Worm (Caenorhabditis elegans) whole organism, L2 larva: ENCODE results near the gene rpn-11.

ENCODE experiments used
- C34F6.9 ChIP-seq: fragments of 150-350 bp; optimal IDR thresholded peaks from 2 replicates; lab custom pipeline; 2014; ENCODE audit warnings: missing biosample characterization, missing genetic modification characterization
- F13H6.1 ChIP-seq: sonication (generic microtip); optimal IDR thresholded peaks from 2 replicates; lab custom pipeline; 2016; ENCODE audit warnings: missing genetic modification characterization, missing compliant biosample characterization
- R02D3.7 ChIP-seq: fragments of 150-350 bp; optimal IDR thresholded peaks from 2 replicates; lab custom pipeline; 2014; ENCODE audit warnings: missing biosample characterization, missing genetic modification characterization
- aly-2 ChIP-seq: fragments of 150-350 bp; optimal IDR thresholded peaks from 2 replicates; lab custom pipeline; 2014; ENCODE audit warnings: missing biosample characterization, missing genetic modification characterization
- ama-1 ChIP-seq: fragments of 150-350 bp; optimal IDR thresholded peaks from 2 replicates; lab custom pipeline; 2018; ENCODE audit warnings: inconsistent platforms
- ceh-16 ChIP-seq: fragments of 150-350 bp; optimal IDR thresholded peaks from 2 replicates; lab custom pipeline; 2014; ENCODE audit warnings: missing biosample characterization, missing genetic modification characterization
- ceh-82 ChIP-seq: fragments of 150-350 bp; optimal IDR thresholded peaks from 2 replicates; lab custom pipeline; 2014; ENCODE audit warnings: missing biosample characterization, missing genetic modification characterization
- crh-2 ChIP-seq: sonication (generic microtip); optimal IDR thresholded peaks from 2 replicates; lab custom pipeline; 2017; ENCODE audit warnings: missing biosample characterization, missing genetic modification characterization
- dmd-4 ChIP-seq: sonication (generic microtip); optimal IDR thresholded peaks from 2 replicates; lab custom pipeline; 2017; ENCODE audit warnings: missing biosample characterization, missing genetic modification characterization
- elt-3 ChIP-seq: sonication (generic microtip); optimal IDR thresholded peaks from 2 replicates; lab custom pipeline; 2017; ENCODE audit warnings: missing biosample characterization, missing genetic modification characterization
- fos-1 ChIP-seq: fragments of 150-350 bp; optimal IDR thresholded peaks from 2 replicates; lab custom pipeline; 2014; ENCODE audit warnings: missing biosample characterization, missing genetic modification characterization
- gmeb-1 ChIP-seq: fragments of 150-350 bp; optimal IDR thresholded peaks from 2 replicates; lab custom pipeline; 2014; ENCODE audit warnings: missing biosample characterization, missing genetic modification characterization
- lin-11 ChIP-seq: fragments of 150-350 bp; sonication (generic microtip); optimal IDR thresholded peaks from 2 replicates; lab custom pipeline; 2014; ENCODE audit warnings: missing biosample characterization, missing genetic modification characterization, inconsistent platforms, mixed read lengths
- lin-13 ChIP-seq: fragments of 150-350 bp; optimal IDR thresholded peaks from 2 replicates; lab custom pipeline; 2014; ENCODE audit warnings: missing biosample characterization, missing genetic modification reagents, missing genetic modification characterization
- lsy-2 ChIP-seq, 2 experiments: fragments of 150-350 bp in 1 of 2; sonication (generic microtip) in 1 of 2; optimal IDR thresholded peaks; 2 replicates each; lab custom pipeline; 2014 to 2017; ENCODE audit warnings: missing biosample characterization in 2 of 2, missing genetic modification characterization in 2 of 2
- mab-5 ChIP-seq: fragments of 150-350 bp; optimal IDR thresholded peaks from 2 replicates; lab custom pipeline; 2014; ENCODE audit warnings: missing biosample characterization, missing genetic modification characterization
- mbf-1 ChIP-seq: sonication (generic microtip); optimal IDR thresholded peaks from 2 replicates; lab custom pipeline; 2017; ENCODE audit warnings: missing biosample characterization, missing genetic modification characterization
- mdl-1 ChIP-seq, 2 experiments: fragments of 150-350 bp in 1 of 2; sonication (generic microtip) in 1 of 2; optimal IDR thresholded peaks; 2 replicates each; lab custom pipeline; 2017; ENCODE audit warnings: missing biosample characterization in 2 of 2, missing genetic modification characterization in 2 of 2
- nhr-10 ChIP-seq: sonication (generic microtip); optimal IDR thresholded peaks from 2 replicates; lab custom pipeline; 2017; ENCODE audit warnings: missing biosample characterization, missing genetic modification characterization
- nhr-11 ChIP-seq: fragments of 150-350 bp; optimal IDR thresholded peaks from 2 replicates; lab custom pipeline; 2014; ENCODE audit warnings: missing biosample characterization, missing genetic modification characterization
- nhr-12 ChIP-seq: fragments of 150-350 bp; optimal IDR thresholded peaks from 2 replicates; lab custom pipeline; 2014; ENCODE audit warnings: missing biosample characterization, missing genetic modification characterization
- nhr-129 ChIP-seq: fragments of 150-350 bp; optimal IDR thresholded peaks from 2 replicates; lab custom pipeline; 2014; ENCODE audit warnings: missing biosample characterization, missing genetic modification characterization
- nhr-21 ChIP-seq: fragments of 150-350 bp; optimal IDR thresholded peaks from 2 replicates; lab custom pipeline; 2014; ENCODE audit warnings: missing biosample characterization, missing genetic modification characterization
- nhr-23 ChIP-seq: fragments of 150-350 bp; optimal IDR thresholded peaks from 2 replicates; lab custom pipeline; 2014; ENCODE audit warnings: missing biosample characterization, missing genetic modification reagents, missing genetic modification characterization
- nhr-237 ChIP-seq: fragments of 150-350 bp; optimal IDR thresholded peaks from 2 replicates; lab custom pipeline; 2014; ENCODE audit warnings: missing biosample characterization, missing genetic modification characterization
- nhr-25 ChIP-seq: fragments of 150-350 bp; sonication (generic microtip); optimal IDR thresholded peaks from 3 replicates; lab custom pipeline; 2014; ENCODE audit warnings: missing biosample characterization, missing genetic modification characterization
- nhr-6 ChIP-seq: fragments of 150-350 bp; optimal IDR thresholded peaks from 2 replicates; lab custom pipeline; 2014; ENCODE audit warnings: missing biosample characterization, missing genetic modification characterization
- nhr-77 ChIP-seq: fragments of 150-350 bp; optimal IDR thresholded peaks from 2 replicates; lab custom pipeline; 2014; ENCODE audit warnings: missing biosample characterization, missing genetic modification characterization
- sem-4 ChIP-seq: fragments of 150-350 bp; optimal IDR thresholded peaks from 2 replicates; lab custom pipeline; 2014; ENCODE audit warnings: missing biosample characterization, missing genetic modification reagents, missing genetic modification characterization
- skn-1 ChIP-seq: sonication (generic microtip); optimal IDR thresholded peaks from 2 replicates; lab custom pipeline; 2017; ENCODE audit warnings: missing biosample characterization, missing genetic modification characterization
- sma-3 ChIP-seq: sonication (generic microtip); optimal IDR thresholded peaks from 2 replicates; lab custom pipeline; 2016; ENCODE audit warnings: missing genetic modification reagents, missing genetic modification characterization, missing compliant biosample characterization
- sma-9 ChIP-seq, 2 experiments: fragments of 150-350 bp in 1 of 2; sonication (generic microtip) in 1 of 2; optimal IDR thresholded peaks; 2 replicates each; lab custom pipeline; 2014 to 2016; ENCODE audit warnings: missing genetic modification characterization in 2 of 2, mild to moderate bottlenecking in 1 of 2, missing biosample characterization in 1 of 2, missing compliant biosample characterization in 1 of 2, missing genetic modification reagents in 1 of 2, moderate library complexity in 1 of 2
- snpc-4 ChIP-seq: fragments of 150-350 bp; optimal IDR thresholded peaks from 2 replicates; lab custom pipeline; 2014; ENCODE audit warnings: missing biosample characterization, missing genetic modification characterization
- unc-39 ChIP-seq: fragments of 150-350 bp; optimal IDR thresholded peaks from 2 replicates; lab custom pipeline; 2014; ENCODE audit warnings: missing biosample characterization, missing genetic modification characterization
- unc-55 ChIP-seq: fragments of 150-350 bp; sonication (generic microtip); optimal IDR thresholded peaks from 3 replicates; lab custom pipeline; 2014; ENCODE audit warnings: missing biosample characterization, missing genetic modification reagents, missing genetic modification characterization
- unc-62 ChIP-seq: fragments of 150-350 bp; optimal IDR thresholded peaks from 2 replicates; lab custom pipeline; 2014; ENCODE audit warnings: missing biosample characterization, missing genetic modification reagents, missing genetic modification characterization
- ztf-1 ChIP-seq: fragments of 200-800 bp; sonication (Bioruptor generic); conservative IDR thresholded peaks from 2 replicates; pipeline ENCODE4 v1.3.6; 2022; ENCODE audit warnings: missing genetic modification characterization, missing compliant biosample characterization
- ztf-11 ChIP-seq: sonication (generic microtip); optimal IDR thresholded peaks from 2 replicates; lab custom pipeline; 2017; ENCODE audit warnings: missing biosample characterization, missing genetic modification characterization
- ztf-4 ChIP-seq: fragments of 150-350 bp; optimal IDR thresholded peaks from 2 replicates; lab custom pipeline; 2014; ENCODE audit warnings: missing biosample characterization, missing genetic modification characterization

Gene rpn-11

DNA sequence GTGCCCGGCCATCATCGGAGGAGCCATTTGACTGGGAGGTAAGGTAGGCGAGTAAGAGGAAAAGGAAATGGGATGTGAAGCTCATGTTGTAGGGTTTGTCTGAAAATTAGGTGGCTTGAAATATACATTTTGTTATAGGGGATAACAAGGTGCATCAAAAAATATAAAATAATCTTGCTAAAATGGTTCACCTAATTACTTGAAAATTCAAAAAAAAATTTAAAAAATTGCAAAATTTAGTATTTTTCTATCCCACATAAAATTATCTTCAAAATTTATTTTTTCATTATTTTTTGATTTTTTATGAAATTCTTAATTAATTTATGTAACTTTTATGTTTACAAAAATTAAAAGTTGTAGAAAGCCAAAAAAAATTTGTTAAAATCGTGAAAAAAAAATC, 25.7 kb downstream of the rpn-11 start, which contains the start of gene K07D4.6:
Gene K07D4.6 (minus strand): TSS at position 101 of the 400 bp plus-strand sequence.
- TF ChIP-seq unc-39 (tag; lab: Kevin White, UChicago) (no peak), dmd-4 (tag; lab: Kevin White, UChicago) (no peak), nhr-23 (tag; lab: Kevin White, UChicago) (no peak), nhr-10 (no peak), elt-3 (no peak), nhr-129 (no peak), C34F6.9 (tag; lab: Kevin White, UChicago) (no peak), ztf-4 (tag; lab: Kevin White, UChicago) (no peak), sem-4 (tag; lab: Kevin White, UChicago) (no peak), lin-13 (no peak), nhr-12 (tag; lab: Kevin White, UChicago) (no peak), nhr-6 (tag; lab: Kevin White, UChicago) (no peak), skn-1 (tag; lab: Kevin White, UChicago) (no peak), crh-2 (no peak), snpc-4 (no peak), ceh-82 (no peak), nhr-237 (tag; lab: Kevin White, UChicago) (no peak), unc-55 (no peak), mab-5 (tag; lab: Kevin White, UChicago) (no peak), mdl-1 (tag; optimal IDR thresholded peaks at IDR 0.05; lab: Kevin White, UChicago) (no peak)

DNA sequence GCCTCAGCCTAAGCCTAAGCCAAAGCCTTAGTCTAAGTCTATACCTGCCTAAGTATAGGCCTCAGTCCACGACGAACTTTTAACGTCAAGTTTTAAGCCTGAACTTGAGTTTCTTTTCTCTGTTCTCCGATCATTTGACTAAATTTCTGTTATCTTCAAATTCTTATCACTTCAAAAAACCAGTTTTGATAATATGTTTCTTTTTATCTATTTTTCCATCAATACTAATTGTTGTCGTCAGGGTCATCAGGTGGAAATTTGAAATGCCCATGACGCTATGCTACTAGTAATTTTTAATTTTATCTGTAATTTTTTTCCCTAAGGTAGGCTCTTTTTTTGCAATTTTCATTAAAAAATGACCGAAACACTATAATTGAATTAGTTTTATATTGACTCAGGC, 32.8 kb downstream of the rpn-11 start:
- no peak for TF ChIP-seq aly-2 (tag; lab: Kevin White, UChicago)
- TF ChIP-seq elt-3 = no peak
- no peak for TF ChIP-seq lsy-2 (tag; optimal IDR thresholded peaks at IDR 0.05; lab: Kevin White, UChicago)
- no peak for TF ChIP-seq unc-62 (GFP tag; lab: Kevin White, UChicago)
- no peak for TF ChIP-seq nhr-25 (tag; lab: Kevin White, UChicago)
- no peak for TF ChIP-seq dmd-4 (tag; lab: Kevin White, UChicago)
- no peak for TF ChIP-seq ceh-16 (tag; lab: Kevin White, UChicago)
- TF ChIP-seq sma-3 (GFP tag; lab: Kevin White, UChicago) = no peak
- no peak for TF ChIP-seq lin-13
- TF ChIP-seq unc-55 = no peak
- no peak for TF ChIP-seq ztf-11 (tag; lab: Kevin White, UChicago)
- TF ChIP-seq fos-1 = no peak
- no peak for TF ChIP-seq R02D3.7 (tag; lab: Kevin White, UChicago)
- TF ChIP-seq C34F6.9 (tag; lab: Kevin White, UChicago) = no peak
- TF ChIP-seq nhr-6 (tag; lab: Kevin White, UChicago) = no peak
- no peak for TF ChIP-seq ama-1 (lab: Kevin White, UChicago)
- no peak for TF ChIP-seq nhr-10
- no peak for TF ChIP-seq mbf-1
- TF ChIP-seq sem-4 (tag; lab: Kevin White, UChicago) = no peak
- TF ChIP-seq, all 48 proteins: peak for 0

DNA sequence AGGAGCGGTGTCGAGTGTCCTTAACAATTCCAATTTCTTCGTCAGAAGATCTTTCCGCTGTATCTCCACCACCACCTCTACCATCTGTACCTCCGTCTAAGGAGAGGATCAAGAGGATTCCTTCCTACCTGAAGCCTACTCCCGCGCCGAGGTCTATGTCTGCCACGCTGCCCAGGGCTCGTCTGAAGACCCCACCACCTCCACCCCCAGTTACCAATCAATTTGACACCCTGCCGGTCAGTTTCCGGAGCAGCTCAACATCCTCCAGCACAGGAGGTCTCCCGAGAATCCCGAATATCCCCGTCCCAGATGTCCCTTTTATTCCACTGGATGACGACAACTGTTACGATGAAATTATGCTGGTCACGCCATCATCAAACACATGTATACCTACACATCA, 36.4 kb downstream of the rpn-11 start:
- TF ChIP-seq gmeb-1 (no peak), unc-55 (no peak), nhr-21 (tag; lab: Kevin White, UChicago) (no peak), sma-9 (GFP tag; optimal IDR thresholded peaks at IDR 0.05; lab: Kevin White, UChicago) (no peak), sma-9 (tag; optimal IDR thresholded peaks at IDR 0.05; lab: Kevin White, UChicago) (no peak), sem-4 (tag; lab: Kevin White, UChicago) (no peak), F13H6.1 (no peak), nhr-77 (tag; lab: Kevin White, UChicago) (no peak), nhr-237 (tag; lab: Kevin White, UChicago) (no peak), ztf-4 (tag; lab: Kevin White, UChicago) (no peak)

DNA sequence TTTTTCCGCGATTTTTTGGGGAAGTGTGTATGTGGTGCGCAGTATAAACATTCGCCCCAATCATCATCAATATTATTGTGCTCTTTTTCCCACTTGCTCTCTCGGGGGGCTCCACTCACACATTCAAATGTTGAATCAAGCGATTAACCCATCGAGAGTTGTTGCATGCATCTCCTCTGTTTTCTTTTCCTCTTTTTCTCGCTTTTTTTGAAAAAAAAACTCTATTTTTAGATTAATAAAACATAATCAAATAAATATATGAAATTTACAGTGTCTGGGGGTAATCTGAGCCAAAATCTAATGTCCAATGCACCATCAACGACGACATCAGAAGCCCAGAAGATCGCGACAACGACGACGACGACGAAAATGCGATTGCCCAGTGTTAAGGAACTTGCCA, 39.7 kb downstream of the rpn-11 start, which contains the start of gene ephx-1:
Gene ephx-1 (plus strand): TSS at position 301 of the 400 bp plus-strand sequence.
- TF ChIP-seq fos-1 (no peak), dmd-4 (tag; lab: Kevin White, UChicago) (no peak), nhr-11 (tag; lab: Kevin White, UChicago) (no peak), mbf-1 (no peak), nhr-237 (tag; lab: Kevin White, UChicago) (no peak), aly-2 (tag; lab: Kevin White, UChicago) (no peak), lsy-2 (tag; optimal IDR thresholded peaks at IDR 0.05; lab: Kevin White, UChicago) (no peak), unc-39 (tag; lab: Kevin White, UChicago) (no peak), ztf-1 (GFP tag; lab: Robert Waterston, UW) (no peak), lin-11 (tag; lab: Kevin White, UChicago) (no peak), snpc-4 (no peak), unc-55 (no peak)
- TF ChIP-seq, all 48 proteins: peak for 0
